Fruit fly (Drosophila melanogaster): ENCODE data around the gene wat.
A peak's percentile ranks its signal among the peaks of the same experiment; 100 is the strongest.

Gene wat

DNA sequence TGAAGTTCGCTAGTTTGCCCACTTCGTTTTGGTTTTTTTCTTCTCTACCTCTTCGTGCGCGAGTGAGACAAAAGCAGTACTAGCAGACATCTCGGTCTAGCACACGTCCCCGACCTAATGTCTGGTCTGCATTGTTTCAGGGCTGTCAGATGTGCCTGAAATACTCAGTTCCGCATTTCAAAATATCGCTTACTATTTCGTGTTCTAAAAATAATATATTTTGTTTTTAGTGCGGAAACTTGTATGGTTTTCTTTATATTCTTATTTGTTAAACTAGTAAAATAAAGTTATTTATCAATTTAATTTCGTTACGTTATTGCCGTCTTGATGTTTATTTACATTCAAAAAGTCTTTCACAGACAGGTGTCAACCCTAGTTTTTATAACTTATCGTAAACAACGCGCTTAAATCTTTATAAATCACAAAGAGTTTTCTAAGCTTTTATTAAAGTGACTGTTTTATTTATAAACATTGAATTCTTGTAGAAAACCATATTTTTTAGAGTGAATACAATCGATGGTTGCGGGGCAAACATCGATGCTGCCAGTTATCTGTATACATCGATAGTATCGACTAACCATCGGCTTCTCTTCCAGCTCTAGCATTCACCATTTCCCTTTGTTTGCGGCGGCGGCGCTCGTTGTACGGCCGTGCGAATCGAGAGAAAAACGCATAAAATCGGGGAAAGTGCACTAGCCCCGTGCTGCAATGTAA, 43.2 kb upstream of the wat start (continued):
- TF ChIP-seq CG10267 (tag; optimal IDR thresholded peaks at IDR 0.05): peak; percentile 80
- TF ChIP-seq CG3838 (GFP tag; optimal IDR thresholded peaks at IDR 0.05): peak; percentile 24
- TF ChIP-seq jumu (GFP tag; optimal IDR thresholded peaks at IDR 0.05): peak; percentile 2
- peak; percentile 13 for TF ChIP-seq oc (tag; optimal IDR thresholded peaks at IDR 0.05)
- TF ChIP-seq pho (GFP tag; optimal IDR thresholded peaks at IDR 0.05): peak; percentile 68
- no peak for TF ChIP-seq zfh1 (GFP tag; IDR thresholded peaks at IDR 0.05)
- peak; percentile 22 for TF ChIP-seq NK7.1 (GFP tag; optimal IDR thresholded peaks at IDR 0.05)
- TF ChIP-seq CG15514 (GFP tag; optimal IDR thresholded peaks at IDR 0.05): peak; percentile 30

DNA sequence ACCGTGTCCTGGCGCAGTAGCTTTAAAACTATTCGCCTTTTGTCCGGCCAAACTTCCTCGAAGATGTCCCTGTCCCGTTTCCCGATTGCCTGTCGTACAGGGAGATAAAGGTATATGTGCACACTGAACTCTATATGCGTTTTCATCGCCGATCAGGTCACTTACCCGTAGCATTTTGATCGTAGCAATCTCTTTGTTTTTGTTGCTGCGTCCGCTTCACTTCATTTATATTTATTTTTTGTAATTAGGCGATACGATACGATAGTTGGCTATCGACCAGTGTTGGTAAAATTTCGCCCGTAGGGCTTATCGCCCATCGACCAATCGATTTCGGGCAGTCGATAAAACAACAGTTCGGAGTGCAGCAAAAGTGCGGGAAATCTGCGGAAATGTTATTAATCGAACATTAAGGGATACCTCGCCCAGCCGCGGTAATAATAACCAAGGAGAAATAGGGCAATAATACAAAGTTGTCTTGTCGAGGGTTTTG, 42.6 kb upstream of the wat start, which contains the start of the genes Cul5 and Bicra:
Cul5 (minus strand) TSS at position 259 of the 490 bp plus-strand sequence.
Bicra (plus strand) TSS at position 324 of the 490 bp plus-strand sequence.
- TF ChIP-seq Aef1 (GFP tag; IDR thresholded peaks at IDR 0.05) (no peak; the same call in 2 of the 3 replicates), pb (GFP tag; optimal IDR thresholded peaks at IDR 0.05) (no peak), MESR4 (GFP tag; optimal IDR thresholded peaks at IDR 0.05) (peak; percentile 94), tgo (GFP tag; IDR thresholded peaks at IDR 0.05) (no peak), sens-2 (GFP tag; IDR thresholded peaks at IDR 0.05) (no peak), CG2199 (GFP tag; IDR thresholded peaks at IDR 0.05) (no peak), CG16813 (GFP tag; IDR thresholded peaks at IDR 0.05; ENCODE audit: partially characterized antibody) (peak; percentile 90), CG3838 (GFP tag; optimal IDR thresholded peaks at IDR 0.05) (no peak), Dp (GFP tag; optimal IDR thresholded peaks at IDR 0.05) (peak; percentile 63), Meics (GFP tag; optimal IDR thresholded peaks at IDR 0.05) (no peak), CG4360 (GFP tag; IDR thresholded peaks at IDR 0.05) (peak; percentile 48; the same call in 1 of the 2 replicates), vvl (GFP tag; IDR thresholded peaks at IDR 0.05) (no peak), hb (GFP tag; IDR thresholded peaks at IDR 0.05; ENCODE audit: partially characterized antibody) (peak; percentile 92), CG18764 (GFP tag; optimal IDR thresholded peaks at IDR 0.05) (no peak), CG10431 (GFP tag; optimal IDR thresholded peaks at IDR 0.05) (no peak), Usf (GFP tag; optimal IDR thresholded peaks at IDR 0.05) (no peak), NC2β (GFP tag; optimal IDR thresholded peaks at IDR 0.05) (peak; percentile 14), Sin3A (optimal IDR thresholded peaks at IDR 0.05) (peak; percentile 84), CG14860 (GFP tag; IDR thresholded peaks at IDR 0.05; ENCODE audit: partially characterized antibody) (peak; percentile 91), hkb (optimal IDR thresholded peaks at IDR 0.05) (peak; percentile 59), hkb (GFP tag; IDR thresholded peaks at IDR 0.05) (no peak), Pdp1 (GFP tag; optimal IDR thresholded peaks at IDR 0.05) (no peak), MBD-R2 (GFP tag; IDR thresholded peaks at IDR 0.05) (peak; percentile 61), hbn (GFP tag; IDR thresholded peaks at IDR 0.05; ENCODE audit: partially characterized antibody) (peak; percentile 87), stwl (tag; optimal IDR thresholded peaks at IDR 0.05) (peak; percentile 72), tll (GFP tag; optimal IDR thresholded peaks at IDR 0.05) (no peak), Ets97D (GFP tag; optimal IDR thresholded peaks at IDR 0.05) (peak; percentile 16), schlank (tag; optimal IDR thresholded peaks at IDR 0.05) (no peak), Six4 (GFP tag; optimal IDR thresholded peaks at IDR 0.05) (no peak), CG30020 (tag; optimal IDR thresholded peaks at IDR 0.05) (no peak), Fer3 (tag; optimal IDR thresholded peaks at IDR 0.05) (no peak), Sox102F (GFP tag; optimal IDR thresholded peaks at IDR 0.05) (no peak), BEAF-32 (GFP tag; optimal IDR thresholded peaks at IDR 0.05) (peak; percentile 87), Med (GFP tag) (peak; percentile 87), CG34422 (GFP tag; IDR thresholded peaks at IDR 0.05) (no peak), CG42726 (GFP tag; IDR thresholded peaks at IDR 0.05; ENCODE audit: partially characterized antibody) (peak; percentile 81), CG32772 (GFP tag; IDR thresholded peaks at IDR 0.05) (no peak), en (GFP tag; optimal IDR thresholded peaks at IDR 0.05) (no peak), Trl (optimal IDR thresholded peaks at IDR 0.05) (no peak), Trl (GFP tag; optimal IDR thresholded peaks at IDR 0.05) (peak; percentile 39), sens (GFP tag) (peak; percentile 4), CG17802 (tag; optimal IDR thresholded peaks at IDR 0.05) (no peak)

Measured in whole organism, embryonic.